Worm (Caenorhabditis elegans) whole organism, L4 larva: ENCODE measurements around the gene fat-7.

ENCODE experiments used
- D1046.2 ChIP-seq: fragments of 200-800 bp; sonication (Bioruptor generic); IDR thresholded peaks from 2 replicates; pipeline ENCODE4 v1.3.6; 2022; ENCODE audit warnings: missing genetic modification characterization, missing compliant biosample characterization
- F10B5.3 ChIP-seq: sonication (generic microtip); optimal IDR thresholded peaks from 2 replicates; lab custom pipeline; 2016; ENCODE audit warnings: mild to moderate bottlenecking, missing genetic modification characterization, missing compliant biosample characterization
- F37D6.2 ChIP-seq: sonication (generic microtip); optimal IDR thresholded peaks from 2 replicates; lab custom pipeline; 2016; ENCODE audit warnings: mild to moderate bottlenecking, missing genetic modification characterization, missing compliant biosample characterization
- F49E8.2 ChIP-seq: sonication (generic microtip); optimal IDR thresholded peaks from 2 replicates; lab custom pipeline; 2016; ENCODE audit warnings: missing compliant biosample characterization, mild to moderate bottlenecking, missing genetic modification characterization, borderline replicate concordance
- T20F7.1 ChIP-seq: fragments of 200-800 bp; sonication (Bioruptor generic); optimal IDR thresholded peaks from 2 replicates; lab custom pipeline; 2018; ENCODE audit warnings: mild to moderate bottlenecking, missing genetic modification characterization, missing compliant biosample characterization
- T26A8.4 ChIP-seq: fragments of 200-800 bp; sonication (Bioruptor generic); IDR thresholded peaks from 2 replicates; pipeline ENCODE4 v1.3.6; 2022; ENCODE audit warnings: missing genetic modification characterization, missing compliant biosample characterization
- Y48G9A.11 ChIP-seq: fragments of 200-800 bp; sonication (Bioruptor generic); IDR thresholded peaks from 2 replicates; pipeline ENCODE4 v1.3.6; 2022; ENCODE audit warnings: missing genetic modification reagents, missing genetic modification characterization, missing compliant biosample characterization
- aha-1 ChIP-seq: fragments of 150-350 bp; peaks from one replicate; lab custom pipeline; 2014; ENCODE audit warnings: missing biosample characterization, missing genetic modification characterization
- ama-1 ChIP-seq: fragments of 150-350 bp; optimal IDR thresholded peaks from 2 replicates; lab custom pipeline; 2014; ENCODE audit warnings: inconsistent platforms, mixed read lengths
- ceh-20 ChIP-seq: fragments of 200-800 bp; sonication (Bioruptor generic); IDR thresholded peaks from 2 replicates; pipeline ENCODE4 v1.3.6; 2022; ENCODE audit warnings: missing genetic modification reagents, missing genetic modification characterization, missing compliant biosample characterization
- ceh-32 ChIP-seq: sonication (generic microtip); optimal IDR thresholded peaks from 2 replicates; lab custom pipeline; 2016; ENCODE audit warnings: mild to moderate bottlenecking, missing genetic modification characterization, missing compliant biosample characterization; ENCODE audit not compliant: poor library complexity
- cey-2 ChIP-seq: sonication (generic microtip); optimal IDR thresholded peaks from 3 replicates; lab custom pipeline; 2017; ENCODE audit warnings: missing genetic modification characterization, mild to moderate bottlenecking, missing compliant biosample characterization, antibody characterized with exemption, borderline replicate concordance; ENCODE audit not compliant: insufficient read depth
- ctbp-1 ChIP-seq: fragments of 200-800 bp; sonication (Bioruptor generic); IDR thresholded peaks from 2 replicates; pipeline ENCODE4 v1.3.6; 2022; ENCODE audit warnings: missing genetic modification reagents, missing genetic modification characterization, missing compliant biosample characterization
- daf-8 ChIP-seq: fragments of 200-800 bp; sonication (Bioruptor generic); IDR thresholded peaks from 2 replicates; pipeline ENCODE4 v1.3.6; 2022; ENCODE audit warnings: missing genetic modification characterization, missing compliant biosample characterization
- dmd-9 ChIP-seq: fragments of 200-800 bp; sonication (Bioruptor generic); IDR thresholded peaks from 2 replicates; pipeline ENCODE4 v1.3.6; 2022; ENCODE audit warnings: missing genetic modification reagents, missing genetic modification characterization, missing compliant biosample characterization
- dve-1 ChIP-seq: sonication (generic microtip); optimal IDR thresholded peaks from 2 replicates; lab custom pipeline; 2017; ENCODE audit warnings: antibody characterized with exemption, mild to moderate bottlenecking, missing genetic modification characterization, missing compliant biosample characterization; ENCODE audit not compliant: insufficient read depth
- egl-27 ChIP-seq: sonication (generic microtip); optimal IDR thresholded peaks from 3 replicates; lab custom pipeline; 2017; ENCODE audit warnings: missing biosample characterization, missing genetic modification reagents, missing genetic modification characterization
- fos-1 ChIP-seq: fragments of 150-350 bp; optimal IDR thresholded peaks from 2 replicates; lab custom pipeline; 2014; ENCODE audit warnings: missing biosample characterization, missing genetic modification characterization
- hmg-1.1 ChIP-seq: fragments of 200-800 bp; sonication (Bioruptor generic); IDR thresholded peaks from 2 replicates; pipeline ENCODE4 v1.3.6; 2022; ENCODE audit warnings: missing genetic modification reagents, missing genetic modification characterization, missing compliant biosample characterization
- lim-7 ChIP-seq: fragments of 200-800 bp; sonication (Bioruptor generic); IDR thresholded peaks from 2 replicates; pipeline ENCODE4 v1.3.6; 2022; ENCODE audit warnings: missing genetic modification characterization, missing compliant biosample characterization
- lin-38 ChIP-seq: fragments of 200-800 bp; sonication (Bioruptor generic); IDR thresholded peaks from 2 replicates; pipeline ENCODE4 v1.3.6; 2022; ENCODE audit warnings: missing genetic modification reagents, missing genetic modification characterization, missing compliant biosample characterization
- mes-2 ChIP-seq: sonication (generic microtip); optimal IDR thresholded peaks from 2 replicates; lab custom pipeline; 2016; ENCODE audit warnings: missing genotype, mild to moderate bottlenecking, missing genetic modification characterization, missing compliant biosample characterization; ENCODE audit not compliant: poor library complexity, severe bottlenecking
- mxl-3 ChIP-seq: fragments of 200-800 bp; sonication (Bioruptor generic); optimal IDR thresholded peaks from 2 replicates; lab custom pipeline; 2018; ENCODE audit warnings: mild to moderate bottlenecking, missing genetic modification characterization, missing compliant biosample characterization
- nhr-111 ChIP-seq: fragments of 200-800 bp; sonication (Bioruptor generic); optimal IDR thresholded peaks from 2 replicates; lab custom pipeline; 2018; ENCODE audit warnings: mild to moderate bottlenecking, missing genetic modification characterization, missing compliant biosample characterization
- nhr-28 ChIP-seq: fragments of 150-350 bp; optimal IDR thresholded peaks from 2 replicates; lab custom pipeline; 2014; ENCODE audit warnings: missing biosample characterization, missing genetic modification characterization
- nhr-41 ChIP-seq: fragments of 200-800 bp; sonication (Bioruptor generic); IDR thresholded peaks from 2 replicates; pipeline ENCODE4 v1.3.6; 2022; ENCODE audit warnings: missing genetic modification reagents, missing genetic modification characterization, missing compliant biosample characterization
- nhr-42 ChIP-seq: fragments of 200-800 bp; sonication (Bioruptor generic); IDR thresholded peaks from 2 replicates; pipeline ENCODE4 v1.3.6; 2022; ENCODE audit warnings: missing genetic modification characterization, missing compliant biosample characterization
- nhr-48 ChIP-seq: sonication (generic microtip); optimal IDR thresholded peaks from 2 replicates; lab custom pipeline; 2016; ENCODE audit warnings: mild to moderate bottlenecking, missing genetic modification characterization, missing compliant biosample characterization
- nhr-77 ChIP-seq: fragments of 150-350 bp; optimal IDR thresholded peaks from 2 replicates; lab custom pipeline; 2014; ENCODE audit warnings: missing biosample characterization, missing genetic modification characterization
- pha-4 ChIP-seq, 2 experiments: fragments of 150-350 bp in 1 of 2; fragments of 200-800 bp in 1 of 2; sonication (Bioruptor generic) in 1 of 2; IDR thresholded peaks in 1 of 2; optimal IDR thresholded peaks in 1 of 2; 2 replicates each; pipeline versions ENCODE4 v1.3.6 to Lab custom; 2014 to 2022; ENCODE audit warnings: missing genetic modification characterization in 2 of 2, missing genetic modification reagents in 2 of 2, missing biosample characterization in 1 of 2, missing compliant biosample characterization in 1 of 2
- php-3 ChIP-seq: fragments of 200-800 bp; sonication (Bioruptor generic); IDR thresholded peaks from 2 replicates; pipeline ENCODE4 v1.3.6; 2022; ENCODE audit warnings: missing genetic modification reagents, missing genetic modification characterization, missing compliant biosample characterization
- pqm-1 ChIP-seq: sonication (generic microtip); optimal IDR thresholded peaks from 2 replicates; lab custom pipeline; 2017; ENCODE audit warnings: missing biosample characterization, missing genetic modification characterization
- skn-1 ChIP-seq: fragments of 150-350 bp; optimal IDR thresholded peaks from 2 replicates; lab custom pipeline; 2014; ENCODE audit warnings: missing biosample characterization, missing genetic modification characterization
- spr-1 ChIP-seq: sonication (generic microtip); optimal IDR thresholded peaks from 2 replicates; lab custom pipeline; 2016; ENCODE audit warnings: mild to moderate bottlenecking, missing genetic modification characterization, missing compliant biosample characterization
- spr-3 ChIP-seq: fragments of 200-800 bp; sonication (Bioruptor generic); optimal IDR thresholded peaks from 2 replicates; lab custom pipeline; 2018; ENCODE audit warnings: mild to moderate bottlenecking, missing genetic modification characterization, missing compliant biosample characterization
- tag-97 ChIP-seq: fragments of 200-800 bp; sonication (Bioruptor generic); IDR thresholded peaks from 2 replicates; pipeline ENCODE4 v1.3.6; 2022; ENCODE audit warnings: missing genetic modification characterization, missing compliant biosample characterization
- tra-1 ChIP-seq: fragments of 200-800 bp; sonication (Bioruptor generic); IDR thresholded peaks from 2 replicates; pipeline ENCODE4 v1.3.6; 2022; ENCODE audit warnings: missing genetic modification reagents, missing genetic modification characterization, missing compliant biosample characterization
- unc-130 ChIP-seq: sonication (generic microtip); optimal IDR thresholded peaks from 2 replicates; lab custom pipeline; 2016; ENCODE audit warnings: missing genetic modification reagents, missing genetic modification characterization, missing compliant biosample characterization
- unc-39 ChIP-seq: sonication (generic microtip); optimal IDR thresholded peaks from 2 replicates; lab custom pipeline; 2017; ENCODE audit warnings: missing biosample characterization, missing genetic modification characterization
- unc-62 ChIP-seq, 3 experiments: fragments of 150-350 bp in 1 of 3; sonication (generic microtip); optimal IDR thresholded peaks in 2 of 3; peaks in 1 of 3; 1 replicate in 1 of 3; 2 replicates in 2 of 3; lab custom pipeline; 2014 to 2017; ENCODE audit warnings: missing biosample characterization in 3 of 3, missing genetic modification characterization in 3 of 3, missing genetic modification reagents in 3 of 3, missing genotype in 1 of 3
- zfp-2 ChIP-seq: sonication (generic microtip); optimal IDR thresholded peaks from 2 replicates; lab custom pipeline; 2016; ENCODE audit warnings: mild to moderate bottlenecking, missing genetic modification characterization, missing compliant biosample characterization

fat-7 gene

DNA sequence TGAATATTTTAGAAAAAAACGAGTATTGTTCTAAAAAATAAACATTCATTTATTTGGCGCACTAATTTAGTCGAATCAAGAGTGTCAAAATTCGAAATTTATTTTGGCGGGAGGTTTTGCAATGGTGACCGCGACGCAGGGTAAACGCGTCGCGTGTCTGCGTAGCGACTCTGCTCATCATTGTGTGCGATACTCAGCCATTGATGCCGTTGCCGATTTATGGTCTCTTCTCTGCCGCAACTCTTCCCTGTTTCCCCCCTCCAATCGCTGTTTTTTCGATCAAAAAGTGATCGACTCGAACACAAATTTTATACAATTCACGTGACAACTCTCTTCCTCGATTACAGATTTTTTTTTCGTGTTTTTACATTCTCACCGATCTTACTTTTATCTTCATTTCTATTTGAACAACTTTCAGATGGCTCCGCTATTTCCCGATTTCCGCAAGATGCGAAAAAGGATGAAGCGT, 43.6 kb upstream of the fat-7 start, which contains the start of gene F09G2.2 (continued):
- peak; percentile 91 for TF ChIP-seq T26A8.4 (GFP tag; lab: Robert Waterston, UW)
- 0 out of 2 replicates have a peak, but pooled peaks have one; percentile 44 for TF ChIP-seq D1046.2 (GFP tag; lab: Robert Waterston, UW)
- TF ChIP-seq ceh-32 (tag; lab: Kevin White, UChicago), result no peak
- peak; percentile 63 for TF ChIP-seq Y48G9A.11 (GFP tag; lab: Robert Waterston, UW)
- no peak for TF ChIP-seq egl-27 (tag; lab: Kevin White, UChicago)
- TF ChIP-seq lin-38, result peak; percentile 87
- TF ChIP-seq F49E8.2 (tag; lab: Kevin White, UChicago), result no peak
- TF ChIP-seq tra-1 (GFP tag; lab: Robert Waterston, UW), result peak; percentile 89
- no peak for TF ChIP-seq T20F7.1 (GFP tag; lab: Kevin White, UChicago)
- no peak for TF ChIP-seq cey-2 (tag; lab: Kevin White, UChicago)
- TF ChIP-seq pha-4 (GFP tag; IDR thresholded peaks at IDR 0.05; lab: Robert Waterston, UW), result peak; percentile 78; the same call in 1 of the 2 replicates
- no peak for TF ChIP-seq pha-4 (tag; optimal IDR thresholded peaks at IDR 0.05; lab: Kevin White, UChicago)
- TF ChIP-seq nhr-48 (tag; lab: Kevin White, UChicago), result peak; percentile 79
- peak; percentile 81 for TF ChIP-seq nhr-28 (tag; lab: Kevin White, UChicago)
- no peak for TF ChIP-seq lim-7
- peak; percentile 97 for TF ChIP-seq dve-1 (tag; lab: Kevin White, UChicago)
- peak; percentile 92 for TF ChIP-seq nhr-77 (tag; lab: Kevin White, UChicago)
- TF ChIP-seq nhr-111 (GFP tag; lab: Kevin White, UChicago), result no peak
- peak; percentile 98 for TF ChIP-seq zfp-2 (tag; lab: Kevin White, UChicago)
- TF ChIP-seq unc-130 (GFP tag; lab: Kevin White, UChicago), result peak; percentile 78
- TF ChIP-seq unc-39 (tag; lab: Kevin White, UChicago), result no peak
- TF ChIP-seq php-3 (GFP tag; lab: Robert Waterston, UW), result peak; percentile 46; the same call in 1 of the 2 replicates
- TF ChIP-seq mxl-3 (GFP tag; lab: Kevin White, UChicago), result peak; percentile 43
- peak; percentile 89 for TF ChIP-seq hmg-1.1 (GFP tag; lab: Robert Waterston, UW)
- TF ChIP-seq ceh-20 (GFP tag; lab: Robert Waterston, UW), result peak; percentile 88
- TF ChIP-seq F10B5.3 (tag; lab: Kevin White, UChicago), result no peak
- TF ChIP-seq skn-1 (tag; lab: Kevin White, UChicago), result no peak
- TF ChIP-seq unc-62 (GFP tag; optimal IDR thresholded peaks at IDR 0.05 in 1 of 2; lab: Kevin White, UChicago), result peak in 1 of 2 experiments; percentile 98
- no peak for TF ChIP-seq unc-62 (tag; optimal IDR thresholded peaks at IDR 0.05; lab: Kevin White, UChicago)
- TF ChIP-seq ama-1 (lab: Kevin White, UChicago), result peak; percentile 61
- TF ChIP-seq nhr-42, result peak; percentile 72; the same call in 1 of the 2 replicates
- TF ChIP-seq nhr-41, result no peak
- 0 out of 2 replicates have a peak, but pooled peaks have one; percentile 45 for TF ChIP-seq dmd-9 (GFP tag; lab: Robert Waterston, UW)
- no peak for TF ChIP-seq pqm-1 (tag; lab: Kevin White, UChicago)
- TF ChIP-seq F37D6.2 (tag; lab: Kevin White, UChicago), result peak; percentile 31
- TF ChIP-seq, all 104 proteins: peak for 59

DNA sequence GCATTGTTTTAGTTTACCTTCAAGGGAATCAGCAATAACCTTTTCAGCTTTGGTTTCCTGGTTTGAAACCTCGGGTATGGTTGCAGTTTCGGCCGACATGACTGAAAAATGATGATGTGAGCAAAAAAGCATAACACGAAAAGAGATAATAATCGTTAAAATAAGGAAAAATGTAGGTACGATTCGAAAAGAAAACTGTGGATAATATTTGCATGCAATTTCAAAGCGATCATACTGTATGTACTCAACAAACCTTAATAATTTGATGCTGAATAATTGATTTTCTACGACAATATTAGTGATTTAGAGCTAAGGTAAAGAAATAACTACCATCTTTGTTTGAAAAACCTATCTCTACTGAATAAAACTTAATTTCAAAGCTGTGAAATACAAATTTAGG, 43.1 kb upstream of the fat-7 start, which contains the start of gene attf-2:
attf-2 (minus strand) TSS at position 101 of the 400 bp plus-strand sequence.
- TF ChIP-seq daf-8 (GFP tag; lab: Robert Waterston, UW) (no peak), ctbp-1 (GFP tag; lab: Robert Waterston, UW) (no peak), fos-1 (tag; lab: Kevin White, UChicago) (no peak), tag-97 (GFP tag; lab: Robert Waterston, UW) (no peak), spr-3 (GFP tag; lab: Kevin White, UChicago) (no peak), mes-2 (tag; lab: Kevin White, UChicago) (no peak), spr-1 (tag; lab: Kevin White, UChicago) (no peak), aha-1 (tag; lab: Kevin White, UChicago) (no peak), tra-1 (GFP tag; lab: Robert Waterston, UW) (no peak), T26A8.4 (GFP tag; lab: Robert Waterston, UW) (no peak)
- TF ChIP-seq, all 104 proteins: peak for 0
